Worm (Caenorhabditis elegans) whole organism, young adult: ENCODE measurements around the gene marc-2.

Experiments used
- B0261.1 ChIP-seq: sonication (generic microtip); optimal IDR thresholded peaks from 2 replicates; lab custom pipeline; 2016; ENCODE audit warnings: mild to moderate bottlenecking, missing genetic modification characterization, moderate library complexity, missing compliant biosample characterization
- B0336.3 ChIP-seq: fragments of 200-800 bp; sonication (Bioruptor generic); IDR thresholded peaks from 2 replicates; pipeline ENCODE4 v1.3.6; 2022; ENCODE audit warnings: missing genetic modification characterization, missing compliant biosample characterization
- F22D6.2 ChIP-seq: sonication (generic microtip); optimal IDR thresholded peaks from 2 replicates; lab custom pipeline; 2016; ENCODE audit warnings: mild to moderate bottlenecking, missing genetic modification characterization, missing compliant biosample characterization
- F23B12.7 ChIP-seq: sonication (generic microtip); optimal IDR thresholded peaks from 2 replicates; lab custom pipeline; 2017; ENCODE audit warnings: missing genetic modification characterization, mild to moderate bottlenecking, missing compliant biosample characterization, antibody characterized with exemption, moderate library complexity; ENCODE audit not compliant: insufficient read depth
- F49E8.2 ChIP-seq: sonication (generic microtip); optimal IDR thresholded peaks from 3 replicates; lab custom pipeline; 2017; ENCODE audit warnings: missing genetic modification characterization, mild to moderate bottlenecking, missing compliant biosample characterization, antibody characterized with exemption, moderate library complexity; ENCODE audit not compliant: insufficient read depth
- K11D2.4 ChIP-seq: fragments of 200-800 bp; sonication (Bioruptor generic); IDR thresholded peaks from 2 replicates; pipeline ENCODE4 v1.3.6; 2022; ENCODE audit warnings: missing genetic modification reagents, missing genetic modification characterization, missing compliant biosample characterization
- Y53F4B.3 ChIP-seq: fragments of 200-800 bp; sonication (Bioruptor generic); IDR thresholded peaks from 2 replicates; pipeline ENCODE4 v1.3.6; 2022; ENCODE audit warnings: missing genetic modification reagents, missing genetic modification characterization, missing compliant biosample characterization
- Y79H2A.3 ChIP-seq: fragments of 200-800 bp; sonication (Bioruptor generic); conservative IDR thresholded peaks from 2 replicates; pipeline ENCODE4 v1.3.6; 2022; ENCODE audit warnings: missing genetic modification reagents, missing genetic modification characterization, missing compliant biosample characterization
- Y95B8A.8 ChIP-seq: fragments of 200-800 bp; sonication (Bioruptor generic); IDR thresholded peaks from 2 replicates; pipeline ENCODE4 v1.3.6; 2022; ENCODE audit warnings: missing genetic modification reagents, missing genetic modification characterization, missing compliant biosample characterization
- ZK185.1 ChIP-seq: sonication (generic microtip); optimal IDR thresholded peaks from 2 replicates; lab custom pipeline; 2016; ENCODE audit warnings: mild to moderate bottlenecking, missing genetic modification characterization, missing compliant biosample characterization; ENCODE audit not compliant: poor library complexity, severe bottlenecking
- athp-1 ChIP-seq: sonication (generic microtip); optimal IDR thresholded peaks from 2 replicates; lab custom pipeline; 2017; ENCODE audit warnings: mild to moderate bottlenecking, missing genetic modification characterization, missing compliant biosample characterization
- bed-2 ChIP-seq: fragments of 200-800 bp; sonication (Bioruptor generic); IDR thresholded peaks from 2 replicates; pipeline ENCODE4 v1.3.6; 2022; ENCODE audit warnings: missing genetic modification reagents, missing genetic modification characterization, missing compliant biosample characterization
- ccch-3 ChIP-seq: fragments of 200-800 bp; sonication (Bioruptor generic); optimal IDR thresholded peaks from 2 replicates; lab custom pipeline; 2018; ENCODE audit warnings: mild to moderate bottlenecking, missing genetic modification characterization, missing compliant biosample characterization
- ceh-40 ChIP-seq: fragments of 200-800 bp; sonication (Bioruptor generic); IDR thresholded peaks from 2 replicates; pipeline ENCODE4 v1.3.6; 2022; ENCODE audit warnings: missing genetic modification characterization, missing compliant biosample characterization
- dpl-1 ChIP-seq: fragments of 150-350 bp; optimal IDR thresholded peaks from 2 replicates; lab custom pipeline; 2014; ENCODE audit warnings: missing biosample characterization, missing genetic modification reagents, missing genetic modification characterization
- efl-1 ChIP-seq: fragments of 150-350 bp; optimal IDR thresholded peaks from 2 replicates; lab custom pipeline; 2014; ENCODE audit warnings: missing biosample characterization, missing genetic modification reagents, missing genetic modification characterization
- ekl-4 ChIP-seq: fragments of 200-800 bp; sonication (Bioruptor generic); IDR thresholded peaks from 2 replicates; pipeline ENCODE4 v1.3.6; 2022; ENCODE audit warnings: missing genetic modification reagents, missing genetic modification characterization, missing compliant biosample characterization
- hmg-1.2 ChIP-seq: fragments of 200-800 bp; sonication (Bioruptor generic); IDR thresholded peaks from 2 replicates; pipeline ENCODE4 v1.3.6; 2022; ENCODE audit warnings: missing genetic modification reagents, missing genetic modification characterization, missing compliant biosample characterization
- hrde-1 ChIP-seq: sonication (generic microtip); optimal IDR thresholded peaks from 2 replicates; lab custom pipeline; 2016; ENCODE audit warnings: missing genetic modification characterization, mild to moderate bottlenecking, missing compliant biosample characterization, moderate library complexity, missing genotype, missing genetic modification reagents, borderline replicate concordance
- hsf-1 ChIP-seq: fragments of 200-800 bp; sonication (Bioruptor generic); IDR thresholded peaks from 2 replicates; pipeline ENCODE4 v1.3.6; 2022; ENCODE audit warnings: missing genetic modification reagents, missing genetic modification characterization, missing compliant biosample characterization
- lag-1 ChIP-seq: fragments of 200-800 bp; sonication (Bioruptor generic); IDR thresholded peaks from 2 replicates; pipeline ENCODE4 v1.3.6; 2022; ENCODE audit warnings: missing genetic modification reagents, missing genetic modification characterization, missing compliant biosample characterization
- let-607 ChIP-seq, 2 experiments: fragments of 200-800 bp in 1 of 2; sonication (Bioruptor generic) in 1 of 2; sonication (generic microtip) in 1 of 2; optimal IDR thresholded peaks; 2 replicates each; lab custom pipeline; 2016 to 2018; ENCODE audit warnings: mild to moderate bottlenecking in 2 of 2, missing compliant biosample characterization in 2 of 2, missing genetic modification characterization in 2 of 2, moderate library complexity in 2 of 2, missing genotype in 1 of 2
- lsl-1 ChIP-seq: fragments of 200-800 bp; sonication (Bioruptor generic); optimal IDR thresholded peaks from 2 replicates; lab custom pipeline; 2018; ENCODE audit warnings: mild to moderate bottlenecking, missing genetic modification characterization, moderate library complexity, missing compliant biosample characterization
- mel-28 ChIP-seq: sonication (generic microtip); optimal IDR thresholded peaks from 2 replicates; lab custom pipeline; 2016; ENCODE audit warnings: borderline replicate concordance, mild to moderate bottlenecking, missing genetic modification characterization, missing compliant biosample characterization
- nfya-1 ChIP-seq: sonication (generic microtip); optimal IDR thresholded peaks from 2 replicates; lab custom pipeline; 2017; ENCODE audit warnings: antibody characterized with exemption, missing compliant biosample characterization, missing genetic modification characterization, borderline replicate concordance; ENCODE audit not compliant: insufficient read depth
- nfya-2 ChIP-seq: fragments of 200-800 bp; sonication (Bioruptor generic); IDR thresholded peaks from 2 replicates; pipeline ENCODE4 v1.3.6; 2022; ENCODE audit warnings: missing genetic modification reagents, missing genetic modification characterization, missing compliant biosample characterization
- nhr-120 ChIP-seq: fragments of 200-800 bp; sonication (Bioruptor generic); IDR thresholded peaks from 2 replicates; pipeline ENCODE4 v1.3.6; 2022; ENCODE audit warnings: missing genetic modification characterization, missing compliant biosample characterization
- nhr-80 ChIP-seq: sonication (generic microtip); optimal IDR thresholded peaks from 2 replicates; lab custom pipeline; 2016; ENCODE audit warnings: missing genetic modification characterization, missing compliant biosample characterization
- rec-8 ChIP-seq, 2 experiments: sonication (generic microtip); optimal IDR thresholded peaks; 2 replicates each; lab custom pipeline; 2016; ENCODE audit warnings: mild to moderate bottlenecking in 2 of 2, missing genetic modification characterization in 2 of 2, missing genetic modification reagents in 2 of 2, missing genotype in 2 of 2, missing biosample characterization in 1 of 2, missing compliant biosample characterization in 1 of 2, moderate library complexity in 1 of 2
- sdz-38 ChIP-seq: sonication (generic microtip); optimal IDR thresholded peaks from 2 replicates; lab custom pipeline; 2016; ENCODE audit warnings: missing genotype, missing genetic modification characterization, missing compliant biosample characterization
- zfh-2 ChIP-seq: fragments of 200-800 bp; sonication (Bioruptor generic); conservative IDR thresholded peaks from 2 replicates; pipeline ENCODE4 v1.3.6; 2022; ENCODE audit warnings: missing genetic modification reagents, missing genetic modification characterization, missing compliant biosample characterization
- ztf-6 ChIP-seq: fragments of 200-800 bp; sonication (Bioruptor generic); IDR thresholded peaks from 2 replicates; pipeline ENCODE4 v1.3.6; 2022; ENCODE audit warnings: missing genetic modification reagents, missing genetic modification characterization, missing compliant biosample characterization

Gene marc-2

DNA sequence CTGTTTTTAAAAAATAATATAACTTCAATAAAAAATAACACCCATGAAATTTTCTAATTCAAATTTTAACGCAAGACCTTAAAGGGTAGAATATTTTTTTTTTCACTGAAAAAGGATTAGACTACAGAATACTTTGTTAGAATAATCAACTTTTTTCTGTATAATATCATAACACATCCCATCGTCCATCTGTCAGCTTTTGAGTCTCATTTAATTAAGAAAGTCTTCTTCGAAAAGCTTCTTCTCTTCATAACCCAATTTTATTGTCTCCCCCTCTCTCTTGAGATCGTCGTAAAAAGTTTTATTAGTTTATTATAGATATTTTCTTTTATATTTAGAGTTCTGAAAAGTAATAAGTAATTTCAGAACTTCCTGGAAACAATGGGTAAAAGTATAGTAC, 35.3 kb upstream of the marc-2 start:
- no peak for TF ChIP-seq hsf-1 (GFP tag; lab: Robert Waterston, UW)
- no peak for TF ChIP-seq Y95B8A.8 (GFP tag; lab: Robert Waterston, UW)
- no peak for TF ChIP-seq K11D2.4 (GFP tag; lab: Robert Waterston, UW)
- no peak for TF ChIP-seq let-607 (tag; optimal IDR thresholded peaks at IDR 0.05; lab: Kevin White, UChicago)
- no peak for TF ChIP-seq ekl-4 (GFP tag; lab: Robert Waterston, UW)
- TF ChIP-seq lag-1: no peak
- no peak for TF ChIP-seq F49E8.2 (tag; lab: Kevin White, UChicago)
- no peak for TF ChIP-seq Y53F4B.3 (GFP tag; lab: Robert Waterston, UW)
- TF ChIP-seq hrde-1 (tag; lab: Kevin White, UChicago): no peak
- no peak for TF ChIP-seq athp-1 (tag; lab: Kevin White, UChicago)
- no peak for TF ChIP-seq nfya-1 (tag; lab: Kevin White, UChicago)
- TF ChIP-seq bed-2: no peak
- TF ChIP-seq rec-8 (tag; optimal IDR thresholded peaks at IDR 0.05; lab: Kevin White, UChicago): no peak
- no peak for TF ChIP-seq hmg-1.2
- no peak for TF ChIP-seq ztf-6 (GFP tag; lab: Robert Waterston, UW)
- no peak for TF ChIP-seq F22D6.2 (tag; lab: Kevin White, UChicago)
- no peak for TF ChIP-seq ccch-3 (GFP tag; lab: Kevin White, UChicago)
- TF ChIP-seq B0261.1: no peak

DNA sequence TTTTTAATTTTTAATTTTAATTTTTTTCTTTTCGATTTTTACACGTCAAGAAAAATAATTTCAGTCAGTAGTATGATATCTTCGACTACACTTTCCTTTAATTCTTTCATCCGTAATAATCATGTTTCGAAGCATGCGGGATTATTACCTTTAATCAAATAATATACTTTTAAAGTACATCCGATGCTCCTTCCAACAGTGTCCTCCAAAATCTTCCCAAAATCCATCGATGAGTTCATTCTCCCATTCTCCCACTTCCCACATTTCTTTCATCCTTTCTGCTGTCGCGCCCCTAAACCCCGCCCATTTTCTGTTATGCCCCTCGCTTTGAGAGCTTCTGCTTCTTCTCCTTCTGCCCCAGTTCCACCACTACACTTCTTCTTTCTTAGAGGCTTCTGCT, 33.9 kb upstream of the marc-2 start, which contains the start of gene lgc-57:
Gene lgc-57, plus strand, starts transcription at position 301 of the 400 bp plus-strand sequence.
- TF ChIP-seq sdz-38 (tag; lab: Kevin White, UChicago) (no peak), nhr-120 (GFP tag; lab: Robert Waterston, UW) (no peak), dpl-1 (no peak), Y79H2A.3 (GFP tag; lab: Robert Waterston, UW) (no peak), zfh-2 (GFP tag; lab: Robert Waterston, UW) (no peak), Y95B8A.8 (GFP tag; lab: Robert Waterston, UW) (no peak), B0336.3 (GFP tag; lab: Robert Waterston, UW) (no peak), lsl-1 (GFP tag; lab: Kevin White, UChicago) (no peak), F22D6.2 (tag; lab: Kevin White, UChicago) (no peak)

DNA sequence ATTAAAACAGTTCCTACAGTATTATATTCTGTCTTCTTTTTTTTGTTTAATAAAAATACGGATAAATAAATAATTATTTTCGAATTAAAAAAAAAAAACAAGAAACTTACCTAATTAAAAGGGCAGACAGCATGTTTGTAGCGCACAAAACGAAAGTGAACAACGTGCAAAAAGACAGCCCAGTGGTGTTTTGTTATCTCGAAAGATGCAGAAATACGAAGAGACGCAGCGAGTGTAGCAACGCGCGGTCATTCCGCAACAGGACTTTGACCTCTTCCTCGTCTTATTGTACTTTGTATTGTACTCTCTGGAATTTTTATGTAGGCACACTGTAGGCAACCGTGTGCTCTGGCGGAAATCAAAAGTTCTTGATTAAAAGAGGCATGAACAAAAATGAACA, 32.9 kb upstream of the marc-2 start, which contains the start of gene gbh-1:
Gene gbh-1, minus strand, starts transcription at position 149 of the 400 bp plus-strand sequence.
- TF ChIP-seq ZK185.1: no peak
- TF ChIP-seq nhr-80 (tag; lab: Kevin White, UChicago): peak; percentile 26
- 0 out of 2 replicates have a peak, but pooled peaks have one; percentile 8 for TF ChIP-seq hmg-1.2

DNA sequence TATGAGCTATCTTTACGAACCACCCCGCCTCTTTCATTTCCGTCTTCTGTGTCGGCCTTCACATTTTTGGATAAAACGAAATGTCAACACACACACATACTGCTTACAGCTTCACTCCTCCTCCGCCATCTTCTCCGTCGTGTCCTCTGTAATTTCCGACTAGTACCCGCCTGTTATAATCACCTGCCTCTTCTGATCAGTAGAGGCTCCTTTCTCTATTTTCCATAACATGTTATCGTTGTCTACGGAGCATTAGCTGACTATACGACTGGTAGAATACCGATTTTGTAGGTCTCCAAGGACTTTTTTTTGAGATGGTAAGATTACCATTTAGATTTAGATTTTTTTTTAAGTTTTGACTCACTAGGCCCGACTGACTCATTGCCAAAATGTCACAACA, 24.2 kb upstream of the marc-2 start:
- TF ChIP-seq nfya-2 (GFP tag; lab: Robert Waterston, UW) (no peak), F23B12.7 (no peak), efl-1 (GFP tag; lab: Kevin White, UChicago) (no peak), ceh-40 (GFP tag; lab: Robert Waterston, UW) (no peak), mel-28 (tag; lab: Kevin White, UChicago) (no peak)
